Fruit fly (Drosophila melanogaster) whole organism, prepupa: ENCODE results near the gene Axn.

Experiments
- CG10669 ChIP-seq: fragments of 200-800 bp; sonication (Bioruptor generic); optimal IDR thresholded peaks from 3 replicates; lab custom pipeline; 2018; ENCODE audit warnings: missing biosample characterization, mild to moderate bottlenecking, missing genetic modification characterization, moderate library complexity
- CG15336 ChIP-seq: fragments of 200-800 bp; sonication (Bioruptor generic); IDR thresholded peaks from 2 replicates; pipeline ENCODE4 v1.3.6; 2022; ENCODE audit warnings: missing biosample characterization, missing genetic modification characterization
- CG1621 ChIP-seq: fragments of 200-800 bp; sonication (Bioruptor generic); optimal IDR thresholded peaks from 3 replicates; lab custom pipeline; 2018; ENCODE audit warnings: missing biosample characterization, mild to moderate bottlenecking, missing genetic modification characterization
- CG3032 ChIP-seq: fragments of 200-800 bp; optimal IDR thresholded peaks from 2 replicates; lab custom pipeline; 2019; ENCODE audit warnings: missing biosample characterization, mild to moderate bottlenecking, missing genetic modification characterization, moderate library complexity
- CG34406 ChIP-seq: fragments of 200-800 bp; sonication (Bioruptor generic); optimal IDR thresholded peaks from 3 replicates; lab custom pipeline; 2016; ENCODE audit warnings: missing biosample characterization, missing genetic modification characterization
- CG3919 ChIP-seq: fragments of 200-800 bp; sonication (Bioruptor generic); optimal IDR thresholded peaks from 3 replicates; lab custom pipeline; 2016; ENCODE audit warnings: missing biosample characterization, missing genetic modification characterization
- CG4318 ChIP-seq: fragments of 200-800 bp; sonication (Bioruptor generic); optimal IDR thresholded peaks from 3 replicates; lab custom pipeline; 2017; ENCODE audit warnings: missing biosample characterization, mild to moderate bottlenecking, missing genetic modification characterization
- CG6163 ChIP-seq: fragments of 200-800 bp; sonication (Bioruptor generic); IDR thresholded peaks from 3 replicates; pipeline ENCODE4 v1.3.6; 2022; ENCODE audit warnings: missing biosample characterization, missing genetic modification characterization
- CG6276 ChIP-seq: fragments of 200-800 bp; sonication (Bioruptor generic); optimal IDR thresholded peaks from 2 replicates; lab custom pipeline; 2017; ENCODE audit warnings: missing biosample characterization, mild to moderate bottlenecking, missing genetic modification characterization
- CG6854 ChIP-seq: fragments of 200-800 bp; sonication (Bioruptor generic); optimal IDR thresholded peaks from 2 replicates; lab custom pipeline; 2017; ENCODE audit warnings: missing biosample characterization, mild to moderate bottlenecking, missing genetic modification characterization
- CG7368 ChIP-seq: fragments of 200-800 bp; sonication (Bioruptor generic); optimal IDR thresholded peaks from 3 replicates; lab custom pipeline; 2016; ENCODE audit warnings: missing biosample characterization, missing genetic modification characterization
- CG8119 ChIP-seq: fragments of 200-800 bp; sonication (Bioruptor generic); IDR thresholded peaks from 3 replicates; pipeline ENCODE4 v1.3.6; 2022; ENCODE audit warnings: missing biosample characterization, missing genetic modification characterization
- CG8319 ChIP-seq: fragments of 200-800 bp; sonication (Bioruptor generic); optimal IDR thresholded peaks from 3 replicates; lab custom pipeline; 2016; ENCODE audit warnings: missing biosample characterization, missing genetic modification characterization
- Eip75B ChIP-seq: fragments of 200-800 bp; sonication (Bioruptor generic); optimal IDR thresholded peaks from 3 replicates; lab custom pipeline; 2016; ENCODE audit warnings: missing biosample characterization, missing genetic modification characterization
- Eip78C ChIP-seq: fragments of 200-800 bp; sonication (Bioruptor generic); peaks from one replicate; lab custom pipeline; 2016; ENCODE audit warnings: missing biosample characterization, missing genetic modification characterization
- Ets21C ChIP-seq: fragments of 200-800 bp; sonication (Bioruptor generic); optimal IDR thresholded peaks from 3 replicates; lab custom pipeline; 2016; ENCODE audit warnings: missing biosample characterization, missing genetic modification characterization
- Ets96B ChIP-seq: fragments of 200-800 bp; optimal IDR thresholded peaks from 2 replicates; lab custom pipeline; 2019; ENCODE audit warnings: missing biosample characterization, mild to moderate bottlenecking, missing genetic modification characterization, moderate library complexity
- Gug ChIP-seq: fragments of 200-800 bp; sonication (Bioruptor generic); IDR thresholded peaks from 2 replicates; pipeline ENCODE4 v1.3.6; 2022; ENCODE audit warnings: missing biosample characterization, missing genetic modification characterization
- Hr4 ChIP-seq: fragments of 200-800 bp; sonication (Bioruptor generic); optimal IDR thresholded peaks from 3 replicates; lab custom pipeline; 2016; ENCODE audit warnings: missing biosample characterization, missing genetic modification characterization
- Met ChIP-seq: fragments of 200-800 bp; sonication (Bioruptor generic); optimal IDR thresholded peaks from 3 replicates; lab custom pipeline; 2016; ENCODE audit warnings: missing biosample characterization, missing genetic modification characterization
- Smox ChIP-seq: fragments of 200-800 bp; sonication (Bioruptor generic); optimal IDR thresholded peaks from 3 replicates; lab custom pipeline; 2016; ENCODE audit warnings: missing biosample characterization, missing genetic modification characterization
- Sox102F ChIP-seq: fragments of 200-800 bp; sonication (Bioruptor generic); optimal IDR thresholded peaks from 2 replicates; lab custom pipeline; 2016; ENCODE audit warnings: missing biosample characterization, mild to moderate bottlenecking, missing genetic modification characterization
- Sox14 ChIP-seq: fragments of 200-800 bp; sonication (Bioruptor generic); optimal IDR thresholded peaks from 3 replicates; lab custom pipeline; 2016; ENCODE audit warnings: missing biosample characterization, missing genetic modification characterization
- achi ChIP-seq: fragments of 200-800 bp; sonication (Bioruptor generic); optimal IDR thresholded peaks from 3 replicates; lab custom pipeline; 2016; ENCODE audit warnings: missing biosample characterization, missing genetic modification characterization
- dsx ChIP-seq: fragments of 200-800 bp; optimal IDR thresholded peaks from 3 replicates; lab custom pipeline; 2019; ENCODE audit warnings: missing biosample characterization, mild to moderate bottlenecking, missing genetic modification characterization, moderate library complexity; ENCODE audit not compliant: poor library complexity, severe bottlenecking
- esn ChIP-seq: fragments of 200-800 bp; sonication (Bioruptor generic); optimal IDR thresholded peaks from 2 replicates; lab custom pipeline; 2016; ENCODE audit warnings: missing biosample characterization, mild to moderate bottlenecking, missing genetic modification characterization, moderate library complexity
- fd59A ChIP-seq: fragments of 200-800 bp; sonication (Bioruptor generic); optimal IDR thresholded peaks from 2 replicates; lab custom pipeline; 2017; ENCODE audit warnings: missing biosample characterization, mild to moderate bottlenecking, missing genetic modification characterization, missing genetic modification reagents
- fd85E ChIP-seq: fragments of 200-800 bp; sonication (Bioruptor generic); optimal IDR thresholded peaks from 3 replicates; lab custom pipeline; 2016; ENCODE audit warnings: missing biosample characterization, missing genetic modification characterization
- fkh ChIP-seq: fragments of 200-800 bp; sonication (Bioruptor generic); optimal IDR thresholded peaks from 3 replicates; lab custom pipeline; 2017; ENCODE audit warnings: missing biosample characterization, mild to moderate bottlenecking, missing genetic modification characterization, moderate library complexity
- lz ChIP-seq: fragments of 200-800 bp; sonication (Bioruptor generic); optimal IDR thresholded peaks from 3 replicates; lab custom pipeline; 2016; ENCODE audit warnings: missing biosample characterization, missing genetic modification characterization
- net ChIP-seq: fragments of 200-800 bp; sonication (Bioruptor generic); optimal IDR thresholded peaks from 3 replicates; lab custom pipeline; 2016; ENCODE audit warnings: missing biosample characterization, missing genetic modification characterization
- spab ChIP-seq: fragments of 200-800 bp; sonication (Bioruptor generic); optimal IDR thresholded peaks from 2 replicates; lab custom pipeline; 2017; ENCODE audit warnings: missing biosample characterization, mild to moderate bottlenecking, missing genetic modification characterization, missing genetic modification reagents
- ss ChIP-seq, 2 experiments: fragments of 200-800 bp; sonication (Bioruptor generic); optimal IDR thresholded peaks; 2 replicates in 1 of 2; 3 replicates in 1 of 2; lab custom pipeline; 2017 to 2018; ENCODE audit warnings: mild to moderate bottlenecking in 2 of 2, missing biosample characterization in 2 of 2, missing genetic modification characterization in 2 of 2, moderate library complexity in 1 of 2
- svp ChIP-seq: fragments of 200-800 bp; sonication (Bioruptor generic); peaks from one replicate; lab custom pipeline; 2016; ENCODE audit warnings: missing biosample characterization, missing genetic modification characterization
- topi ChIP-seq: fragments of 200-800 bp; sonication (Bioruptor generic); optimal IDR thresholded peaks from 3 replicates; lab custom pipeline; 2016; ENCODE audit warnings: missing biosample characterization, missing genetic modification characterization
- vri ChIP-seq: fragments of 200-800 bp; sonication (Bioruptor generic); optimal IDR thresholded peaks from 3 replicates; lab custom pipeline; 2016; ENCODE audit warnings: missing biosample characterization, mild to moderate bottlenecking, missing genetic modification characterization

Axn gene

DNA sequence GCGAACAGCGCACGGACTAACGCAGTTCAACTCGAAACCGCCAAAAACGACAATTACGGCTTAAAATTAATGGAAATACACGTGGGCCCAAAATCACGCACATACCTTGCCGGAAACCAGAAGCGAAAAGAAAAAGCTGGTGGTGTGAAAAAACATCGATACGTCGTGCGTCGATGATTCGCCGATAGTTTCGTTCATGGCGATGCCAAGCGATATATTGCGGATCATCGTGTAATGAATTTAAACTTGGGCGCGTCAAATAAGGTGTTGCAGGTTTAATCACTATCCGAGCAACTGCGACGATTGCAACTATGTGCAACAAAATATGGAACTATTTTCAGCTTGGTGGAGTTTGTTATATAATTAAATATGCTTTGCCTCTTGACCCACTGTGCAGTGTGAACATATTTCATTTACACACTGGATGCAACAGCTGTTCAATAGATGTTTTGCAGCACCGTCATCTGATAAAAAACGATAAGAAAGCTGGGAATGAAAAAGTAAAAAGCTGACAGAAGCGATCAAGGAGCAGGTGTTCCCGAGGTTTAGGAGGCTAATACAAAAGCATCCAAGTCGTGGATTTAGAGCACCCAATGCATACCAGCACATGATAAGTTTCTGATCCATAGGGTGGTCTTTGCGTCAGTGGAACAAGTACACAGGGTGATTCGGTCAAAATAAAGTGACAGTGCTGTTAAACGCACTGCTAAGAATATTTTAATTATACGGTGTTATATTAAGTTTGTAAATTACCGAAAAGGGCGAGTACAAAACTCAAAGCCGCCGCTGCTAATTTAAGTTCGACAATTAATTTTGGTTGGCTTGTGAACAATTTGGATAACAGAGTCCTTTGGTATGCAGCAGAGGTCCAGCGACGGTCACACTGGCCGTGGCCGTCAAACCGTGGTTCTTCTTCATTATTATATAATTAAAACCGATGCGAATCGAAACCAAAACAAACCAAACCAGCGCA is 23.7 kb downstream of the Axn start, which contains the start of the genes RpL32 and CG7943 (continued):
- TF ChIP-seq fd59A (GFP tag; lab: Kevin White, UChicago) (peak; percentile 78), Met (GFP tag; lab: Kevin White, UChicago) (peak; percentile 95), CG15336 (GFP tag; lab: Robert Waterston, UW) (peak; percentile 81), CG6854 (GFP tag; lab: Kevin White, UChicago) (peak; percentile 93), CG4318 (GFP tag; lab: Kevin White, UChicago) (no peak), ss (GFP tag; optimal IDR thresholded peaks at IDR 0.05; lab: Kevin White, UChicago) (peak; percentile 65 to 90), Gug (GFP tag; lab: Robert Waterston, UW) (peak; percentile 78), CG6276 (no peak), Eip75B (GFP tag; lab: Kevin White, UChicago) (peak; percentile 94), Sox14 (GFP tag; lab: Kevin White, UChicago) (peak; percentile 92), Eip78C (GFP tag; lab: Kevin White, UChicago) (peak; percentile 97)

dm6 chr3R:30050448-30050847 is 27.8 kb downstream of the Axn start:
- TF ChIP-seq Sox14 (GFP tag; lab: Kevin White, UChicago), result no peak
- no peak for TF ChIP-seq esn (GFP tag; lab: Kevin White, UChicago)
- no peak for TF ChIP-seq Hr4 (GFP tag; lab: Kevin White, UChicago)
- TF ChIP-seq svp, result peak; percentile 66
- TF ChIP-seq spab, result no peak
- TF ChIP-seq Smox (GFP tag; lab: Kevin White, UChicago), result no peak
- no peak for TF ChIP-seq CG8319

- TF ChIP-seq CG7368 (no peak), dsx (GFP tag; lab: Kevin White, UChicago) (no peak), Met (GFP tag; lab: Kevin White, UChicago) (no peak), Gug (GFP tag; lab: Robert Waterston, UW) (no peak), topi (GFP tag; lab: Kevin White, UChicago) (no peak), lz (no peak), Ets96B (tag; lab: Kevin White, UChicago) (no peak), CG1621 (tag; lab: Kevin White, UChicago) (no peak)
Observed at dm6 chr3R:30051933-30052332, 29.3 kb downstream of the Axn start, which contains the start of gene CG15528. CG15528 (minus strand) TSS chr3R:30052112.

DNA sequence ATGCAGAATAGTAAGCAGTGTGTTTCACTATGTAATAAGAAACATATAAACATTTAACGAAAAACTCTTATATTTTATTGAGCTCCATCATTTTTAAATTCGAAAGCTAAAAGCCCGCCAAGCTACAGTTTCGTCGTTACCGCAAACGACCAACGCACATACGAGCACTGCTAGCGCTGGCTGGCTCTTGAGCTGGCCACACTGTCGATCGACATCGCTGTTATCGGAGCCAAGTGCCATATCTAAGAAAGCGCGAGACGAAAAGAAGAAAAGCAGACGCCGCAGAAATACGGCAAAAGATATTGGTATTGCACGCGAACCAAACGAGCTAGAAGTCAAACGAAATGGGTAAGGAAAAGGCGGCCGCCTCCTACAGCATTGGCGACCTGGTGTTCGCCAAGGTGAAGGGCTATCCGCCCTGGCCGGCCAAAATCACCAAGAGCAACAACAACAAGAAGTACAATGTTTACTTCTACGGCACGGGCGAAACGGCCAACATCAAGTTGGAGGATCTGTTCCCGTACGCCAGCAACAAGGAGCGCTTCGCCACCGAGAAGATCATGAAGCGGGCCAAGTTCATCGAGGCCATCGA is 29.9 kb downstream of the Axn start, which contains the start of gene Jasper:
Gene Jasper, plus strand, starts transcription at position 60 of the 592 bp plus-strand sequence.
- TF ChIP-seq dsx (GFP tag; lab: Kevin White, UChicago) (peak; percentile 28), CG6854 (GFP tag; lab: Kevin White, UChicago) (peak; percentile 5), CG15336 (GFP tag; lab: Robert Waterston, UW) (peak; percentile 15; the same call in 1 of the 2 replicates), Sox14 (GFP tag; lab: Kevin White, UChicago) (peak; percentile 29), Ets21C (no peak), CG1621 (tag; lab: Kevin White, UChicago) (peak; percentile 33), Smox (GFP tag; lab: Kevin White, UChicago) (no peak), CG3032 (tag; lab: Kevin White, UChicago) (peak; percentile 14), fkh (GFP tag; lab: Kevin White, UChicago) (peak; percentile 7)

DNA sequence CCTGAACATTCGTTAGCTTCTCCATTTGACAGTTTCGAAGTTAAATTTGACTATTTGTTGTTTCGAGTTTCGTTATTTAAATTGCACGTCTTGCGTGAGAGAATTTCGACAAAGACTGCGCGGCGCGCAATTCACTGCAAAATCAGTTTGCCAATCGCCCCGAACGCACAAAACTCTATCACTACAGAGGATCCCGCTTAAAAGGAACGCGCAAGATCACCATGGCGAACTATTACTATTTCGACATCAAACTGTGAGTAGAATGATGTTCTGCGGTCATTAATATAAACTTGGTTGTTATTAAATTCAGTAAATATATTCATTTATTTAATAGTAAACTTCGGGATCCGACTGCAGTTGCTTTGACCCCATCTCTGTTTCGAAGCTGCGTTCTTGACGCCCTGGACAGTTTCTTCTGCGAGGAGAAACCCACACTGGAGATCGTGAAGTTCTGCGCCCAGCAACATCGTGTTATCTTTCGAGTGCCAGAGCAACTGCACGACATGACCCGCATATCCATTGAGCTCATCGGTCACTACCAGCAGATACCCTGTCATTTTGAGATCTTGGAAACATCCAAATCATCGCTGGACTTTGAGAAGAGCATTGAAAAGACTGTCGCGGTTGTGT is 33.4 kb downstream of the Axn start, which contains the start of the genes Rpp14b and spn-A:
Gene Rpp14b, plus strand, starts transcription at position 43 of the 630 bp plus-strand sequence.
Gene spn-A, minus strand, starts transcription at position 123 of the 630 bp plus-strand sequence.
- TF ChIP-seq spab, result no peak
- TF ChIP-seq esn (GFP tag; lab: Kevin White, UChicago), result peak; percentile 39
- TF ChIP-seq Gug (GFP tag; lab: Robert Waterston, UW), result no peak
- no peak for TF ChIP-seq achi
- TF ChIP-seq net (GFP tag; lab: Kevin White, UChicago), result peak; percentile 3
- TF ChIP-seq Sox102F (GFP tag; lab: Kevin White, UChicago), result peak; percentile 62
- TF ChIP-seq CG34406 (GFP tag; lab: Kevin White, UChicago), result peak; percentile 38
- TF ChIP-seq vri (GFP tag; lab: Kevin White, UChicago), result no peak
- TF ChIP-seq fd85E (GFP tag; lab: Kevin White, UChicago), result no peak
- no peak for TF ChIP-seq CG6163 (GFP tag; lab: Robert Waterston, UW)
- TF ChIP-seq CG3919, result peak; percentile 28
- TF ChIP-seq CG4318 (GFP tag; lab: Kevin White, UChicago), result no peak
- TF ChIP-seq CG8119 (GFP tag; lab: Robert Waterston, UW), result peak; percentile 61
- TF ChIP-seq CG6276, result no peak
- TF ChIP-seq ss (GFP tag; optimal IDR thresholded peaks at IDR 0.05; lab: Kevin White, UChicago), result peak in 1 of 2 experiments; percentile 12
- TF ChIP-seq Hr4 (GFP tag; lab: Kevin White, UChicago), result peak; percentile 57
- TF ChIP-seq topi (GFP tag; lab: Kevin White, UChicago), result peak; percentile 5
- TF ChIP-seq dsx (GFP tag; lab: Kevin White, UChicago), result peak; percentile 8
- no peak for TF ChIP-seq Ets21C
- TF ChIP-seq CG10669 (GFP tag; lab: Kevin White, UChicago), result no peak
- no peak for TF ChIP-seq CG8319
